Fruit fly (Drosophila melanogaster) whole organism, embryonic: ENCODE results near the gene CG42685.

Source experiments
- Asciz ChIP-seq: fragments of 200-800 bp; sonication (Bioruptor generic); optimal IDR thresholded peaks from 2 replicates; lab custom pipeline; 2017; ENCODE audit warnings: missing biosample characterization, mild to moderate bottlenecking, missing genetic modification characterization, missing genetic modification reagents
- CG10209 ChIP-seq: fragments of 200-800 bp; sonication (Bioruptor generic); optimal IDR thresholded peaks from 3 replicates; lab custom pipeline; 2017; ENCODE audit warnings: missing biosample characterization, mild to moderate bottlenecking, missing genetic modification characterization, missing genetic modification reagents
- CG11085 ChIP-seq: fragments of 200-800 bp; sonication (Bioruptor generic); IDR thresholded peaks from 2 replicates; pipeline ENCODE4 v1.3.6; 2022; ENCODE audit warnings: missing biosample characterization, missing genetic modification characterization
- CG11723 ChIP-seq: fragments of 200-800 bp; sonication (Bioruptor generic); optimal IDR thresholded peaks from 2 replicates; lab custom pipeline; 2017; ENCODE audit warnings: missing biosample characterization, mild to moderate bottlenecking, missing genetic modification characterization
- CG12299 ChIP-seq: fragments of 200-800 bp; sonication (Bioruptor generic); optimal IDR thresholded peaks from 2 replicates; lab custom pipeline; 2018; ENCODE audit warnings: missing biosample characterization, mild to moderate bottlenecking, missing genetic modification characterization
- CG14050 ChIP-seq: fragments of 200-800 bp; sonication (Bioruptor generic); IDR thresholded peaks from 3 replicates; pipeline ENCODE4 v1.3.6; 2022; ENCODE audit warnings: missing biosample characterization, missing genetic modification characterization
- CG14667 ChIP-seq: fragments of 200-800 bp; sonication (Bioruptor generic); IDR thresholded peaks from 2 replicates; pipeline ENCODE4 v1.3.6; 2022; ENCODE audit warnings: missing biosample characterization, missing genetic modification characterization
- CG15269 ChIP-seq: fragments of 200-800 bp; sonication (Bioruptor generic); optimal IDR thresholded peaks from 2 replicates; lab custom pipeline; 2018; ENCODE audit warnings: missing biosample characterization, mild to moderate bottlenecking, missing genetic modification characterization, moderate library complexity
- CG15601 ChIP-seq: fragments of 200-800 bp; sonication (Bioruptor generic); optimal IDR thresholded peaks from 3 replicates; lab custom pipeline; 2019; ENCODE audit warnings: missing biosample characterization, mild to moderate bottlenecking, missing genetic modification characterization, moderate library complexity
- CG16779 ChIP-seq: fragments of 200-800 bp; sonication (Bioruptor generic); IDR thresholded peaks from 2 replicates; pipeline ENCODE4 v1.3.6; 2022; ENCODE audit warnings: missing biosample characterization, missing genetic modification characterization
- CG2678 ChIP-seq: fragments of 200-800 bp; sonication (Bioruptor generic); optimal IDR thresholded peaks from 3 replicates; lab custom pipeline; 2019; ENCODE audit warnings: missing biosample characterization, mild to moderate bottlenecking, missing genetic modification characterization, moderate library complexity
- CG31388 ChIP-seq: fragments of 200-800 bp; sonication (Bioruptor generic); optimal IDR thresholded peaks from 2 replicates; lab custom pipeline; 2016; ENCODE audit warnings: missing biosample characterization, missing genetic modification characterization
- CG31441 ChIP-seq: fragments of 200-800 bp; sonication (Bioruptor generic); IDR thresholded peaks from 2 replicates; pipeline ENCODE4 v1.3.6; 2022; ENCODE audit warnings: missing biosample characterization, missing genetic modification characterization
- CG6175 ChIP-seq: fragments of 200-800 bp; sonication (Bioruptor generic); IDR thresholded peaks from 3 replicates; pipeline ENCODE4 v1.3.6; 2022; ENCODE audit warnings: missing biosample characterization, missing genetic modification characterization
- CG7839 ChIP-seq: fragments of 200-800 bp; sonication (Bioruptor generic); optimal IDR thresholded peaks from 3 replicates; lab custom pipeline; 2018; ENCODE audit warnings: missing biosample characterization, mild to moderate bottlenecking, missing genetic modification characterization, moderate library complexity
- CG8290 ChIP-seq, 3 experiments: fragments of 200-800 bp; sonication (Bioruptor generic); optimal IDR thresholded peaks; 2 replicates each; lab custom pipeline; 2016 to 2019; ENCODE audit warnings: missing biosample characterization in 3 of 3, missing genetic modification characterization in 3 of 3, mild to moderate bottlenecking in 2 of 3, moderate library complexity in 1 of 3
- CG8359 ChIP-seq: fragments of 200-800 bp; sonication (Bioruptor generic); optimal IDR thresholded peaks from 2 replicates; lab custom pipeline; 2017; ENCODE audit warnings: missing biosample characterization, mild to moderate bottlenecking, missing genetic modification characterization, borderline replicate concordance
- CG8765 ChIP-seq: fragments of 200-800 bp; sonication (Bioruptor generic); IDR thresholded peaks from 2 replicates; pipeline ENCODE4 v1.3.6; 2022; ENCODE audit warnings: missing biosample characterization, missing genetic modification characterization
- CG9215 ChIP-seq: fragments of 200-800 bp; sonication (Bioruptor generic); IDR thresholded peaks from 2 replicates; pipeline ENCODE4 v1.3.6; 2022; ENCODE audit warnings: missing biosample characterization, missing genetic modification characterization
- CG9932 ChIP-seq: fragments of 200-800 bp; sonication (Bioruptor generic); IDR thresholded peaks from 2 replicates; pipeline ENCODE4 v1.3.6; 2022; ENCODE audit warnings: missing biosample characterization, missing genetic modification characterization
- Chrac-16 ChIP-seq: fragments of 200-800 bp; sonication (Bioruptor generic); optimal IDR thresholded peaks from 3 replicates; lab custom pipeline; 2016; ENCODE audit warnings: missing biosample characterization, missing genetic modification characterization
- D19B ChIP-seq: fragments of 200-800 bp; sonication (Bioruptor generic); optimal IDR thresholded peaks from 2 replicates; lab custom pipeline; 2017; ENCODE audit warnings: missing biosample characterization, mild to moderate bottlenecking, missing genetic modification characterization
- Dbx ChIP-seq: fragments of 200-800 bp; sonication (Bioruptor generic); IDR thresholded peaks from 3 replicates; pipeline ENCODE4 v1.3.6; 2022; ENCODE audit warnings: missing biosample characterization, missing genetic modification characterization
- Dll ChIP-seq: fragments of 200-800 bp; sonication (Bioruptor generic); IDR thresholded peaks from 4 replicates; pipeline ENCODE4 v1.3.6; 2022; ENCODE audit warnings: missing biosample characterization, missing genetic modification characterization; ENCODE audit not compliant: partially characterized antibody
- E2f1 ChIP-seq: fragments of 200-800 bp; sonication (Bioruptor generic); IDR thresholded peaks from 2 replicates; pipeline ENCODE4 v1.3.6; 2022; ENCODE audit warnings: missing biosample characterization, missing genetic modification characterization
- Hmx ChIP-seq: fragments of 200-800 bp; sonication (Bioruptor generic); optimal IDR thresholded peaks from 2 replicates; lab custom pipeline; 2016; ENCODE audit warnings: missing biosample characterization, missing genetic modification characterization
- Hr51 ChIP-seq, 2 experiments: fragments of 200-800 bp; sonication (Bioruptor generic); optimal IDR thresholded peaks; 2 replicates in 1 of 2; 3 replicates in 1 of 2; lab custom pipeline; 2016 to 2018; ENCODE audit warnings: missing biosample characterization in 2 of 2, missing genetic modification characterization in 2 of 2, mild to moderate bottlenecking in 1 of 2, moderate library complexity in 1 of 2
- Rfx ChIP-seq: fragments of 200-800 bp; sonication (Bioruptor generic); IDR thresholded peaks from 2 replicates; pipeline ENCODE4 v1.3.6; 2022; ENCODE audit warnings: missing biosample characterization, missing genetic modification characterization
- Rx ChIP-seq: fragments of 200-800 bp; sonication (Bioruptor generic); IDR thresholded peaks from 2 replicates; pipeline ENCODE4 v1.3.6; 2022; ENCODE audit warnings: missing biosample characterization, missing genetic modification characterization
- Sox102F ChIP-seq: fragments of 200-800 bp; sonication (Bioruptor generic); optimal IDR thresholded peaks from 2 replicates; lab custom pipeline; 2018; ENCODE audit warnings: missing biosample characterization, mild to moderate bottlenecking, missing genetic modification characterization, moderate library complexity
- Trl ChIP-seq, 3 experiments: fragments of >200 bp in 2 of 3; fragments of 200-800 bp in 1 of 3; sonication (Bioruptor generic) in 1 of 3; optimal IDR thresholded peaks; 2 replicates in 1 of 3; 3 replicates in 2 of 3; lab custom pipeline; 2016 to 2017; ENCODE audit warnings: missing biosample characterization in 1 of 3, missing genetic modification characterization in 1 of 3
- ap ChIP-seq: fragments of 200-800 bp; sonication (Bioruptor generic); IDR thresholded peaks from 2 replicates; pipeline ENCODE4 v1.3.6; 2022; ENCODE audit warnings: missing biosample characterization, missing genetic modification characterization
- bigmax ChIP-seq: fragments of 200-800 bp; sonication (Bioruptor generic); optimal IDR thresholded peaks from 2 replicates; lab custom pipeline; 2018; ENCODE audit warnings: missing biosample characterization, mild to moderate bottlenecking, missing genetic modification characterization
- cas ChIP-seq: fragments of 200-800 bp; sonication (Bioruptor generic); IDR thresholded peaks from 2 replicates; pipeline ENCODE4 v1.3.6; 2022; ENCODE audit warnings: missing biosample characterization, missing genetic modification characterization
- da ChIP-seq: fragments of 200-800 bp; sonication (Bioruptor generic); optimal IDR thresholded peaks from 2 replicates; lab custom pipeline; 2016; ENCODE audit warnings: missing biosample characterization, missing genetic modification characterization
- dimm ChIP-seq: fragments of 200-800 bp; sonication (Bioruptor generic); IDR thresholded peaks from 2 replicates; pipeline ENCODE4 v1.3.6; 2022; ENCODE audit warnings: missing biosample characterization, missing genetic modification characterization
- dpn ChIP-seq, 2 experiments: fragments of 200-800 bp; sonication (Bioruptor generic); optimal IDR thresholded peaks; 3 replicates each; lab custom pipeline; 2016; ENCODE audit warnings: missing biosample characterization in 2 of 2, missing genetic modification characterization in 2 of 2
- eve ChIP-seq, 2 experiments: fragments of >200 bp; optimal IDR thresholded peaks; 2 replicates each; lab custom pipeline; 2017; ENCODE audit warnings: missing biosample characterization in 2 of 2, missing genetic modification characterization in 2 of 2
- fru ChIP-seq: fragments of >200 bp; optimal IDR thresholded peaks from 2 replicates; lab custom pipeline; 2017
- ham ChIP-seq: fragments of 200-800 bp; sonication (Bioruptor generic); IDR thresholded peaks from 2 replicates; pipeline ENCODE4 v1.3.6; 2022; ENCODE audit warnings: missing biosample characterization, missing genetic modification characterization
- knrl ChIP-seq: fragments of 200-800 bp; sonication (Bioruptor generic); IDR thresholded peaks from 3 replicates; pipeline ENCODE4 v1.3.6; 2022; ENCODE audit warnings: missing biosample characterization, missing genetic modification characterization; ENCODE audit not compliant: partially characterized antibody
- mirr ChIP-seq: fragments of 200-800 bp; sonication (Bioruptor generic); optimal IDR thresholded peaks from 3 replicates; lab custom pipeline; 2018; ENCODE audit warnings: missing biosample characterization, mild to moderate bottlenecking, missing genetic modification characterization
- nerfin-2 ChIP-seq: fragments of 200-800 bp; sonication (Bioruptor generic); IDR thresholded peaks from 2 replicates; pipeline ENCODE4 v1.3.6; 2022; ENCODE audit warnings: missing biosample characterization, missing genetic modification characterization; ENCODE audit not compliant: partially characterized antibody
- slou ChIP-seq: fragments of 200-800 bp; sonication (Bioruptor generic); optimal IDR thresholded peaks from 3 replicates; lab custom pipeline; 2016; ENCODE audit warnings: missing biosample characterization, missing genetic modification characterization
- sob ChIP-seq: fragments of 200-800 bp; sonication (Bioruptor generic); IDR thresholded peaks from 2 replicates; pipeline ENCODE4 v1.3.6; 2022; ENCODE audit warnings: missing biosample characterization, missing genetic modification characterization
- tgo ChIP-seq: fragments of 200-800 bp; sonication (Bioruptor generic); IDR thresholded peaks from 3 replicates; pipeline ENCODE4 v1.3.6; 2022; ENCODE audit warnings: missing biosample characterization, missing genetic modification characterization
- wek ChIP-seq: fragments of 200-800 bp; sonication (Bioruptor generic); optimal IDR thresholded peaks from 3 replicates; lab custom pipeline; 2018; ENCODE audit warnings: missing biosample characterization, mild to moderate bottlenecking, missing genetic modification characterization, moderate library complexity
- wor ChIP-seq: fragments of 200-800 bp; sonication (Bioruptor generic); IDR thresholded peaks from 2 replicates; pipeline ENCODE4 v1.3.6; 2022; ENCODE audit warnings: missing biosample characterization, missing genetic modification characterization

Gene CG42685

DNA sequence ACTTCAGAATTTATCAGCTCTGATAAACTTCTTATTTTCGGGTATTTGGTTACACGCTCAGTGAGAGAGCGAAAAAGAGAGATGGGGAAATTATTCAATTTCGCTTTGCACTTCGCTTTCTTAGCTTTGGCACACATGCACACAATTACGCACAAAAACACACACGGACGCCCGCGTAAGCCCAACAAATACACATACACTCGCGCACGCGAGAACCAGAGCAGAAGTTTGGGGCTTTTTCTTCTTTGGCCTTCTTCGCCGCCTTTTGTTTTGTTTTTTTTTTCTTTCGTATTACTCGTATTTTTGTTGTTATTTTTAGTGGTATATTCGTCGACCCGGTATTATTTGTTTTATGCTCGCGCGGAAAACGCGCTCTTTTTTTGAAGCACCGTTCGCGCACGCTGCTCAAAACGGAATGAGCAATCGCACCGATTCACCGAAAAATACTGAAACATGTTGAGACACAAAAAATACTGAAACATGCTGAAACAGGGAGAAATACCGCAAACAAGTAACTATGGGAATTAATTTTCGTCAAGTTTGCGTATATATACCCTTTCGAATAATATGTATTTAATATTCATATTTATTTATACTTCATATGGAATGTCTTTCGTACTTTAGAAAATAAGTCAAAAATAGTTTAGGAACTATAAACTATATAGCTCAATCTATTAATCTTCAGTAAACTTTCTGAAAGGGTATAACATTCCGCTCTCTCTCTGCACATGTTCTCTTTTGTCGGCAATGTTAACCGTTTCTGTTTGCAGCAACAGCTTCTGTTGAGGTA lies 40.9 kb downstream of the CG42685 start, which contains the start of gene osp (continued):
- peak; percentile 95 for TF ChIP-seq slou (GFP tag; lab: Kevin White, UChicago)
- peak; percentile 98 for TF ChIP-seq CG10209 (GFP tag; lab: Kevin White, UChicago)
- peak; percentile 99 for TF ChIP-seq sob
- peak; percentile 49; the same call in 1 of the 3 replicates for TF ChIP-seq knrl (GFP tag; lab: Robert Waterston, UW)
- peak; percentile 60 for TF ChIP-seq bigmax (GFP tag; lab: Kevin White, UChicago)
- TF ChIP-seq fru (lab: Kevin White, UChicago) = no peak
- peak; percentile 88 for TF ChIP-seq CG8359 (GFP tag; lab: Kevin White, UChicago)
- peak; percentile 10 for TF ChIP-seq da (GFP tag; lab: Kevin White, UChicago)
- TF ChIP-seq Dll (GFP tag; lab: Robert Waterston, UW) = peak; percentile 34; the same call in 1 of the 4 replicates
- peak; percentile 85; the same call in 1 of the 2 replicates for TF ChIP-seq ham (GFP tag; lab: Robert Waterston, UW)
- TF ChIP-seq CG31388 (GFP tag; lab: Kevin White, UChicago) = peak; percentile 96
- peak; percentile 99 for TF ChIP-seq E2f1 (GFP tag; lab: Robert Waterston, UW)
- TF ChIP-seq CG8290 (GFP tag; optimal IDR thresholded peaks at IDR 0.05; lab: Kevin White, UChicago) = peak; percentile 87
- peak; percentile 76 to 89 for TF ChIP-seq CG8290 (tag; optimal IDR thresholded peaks at IDR 0.05; lab: Kevin White, UChicago)
- TF ChIP-seq D19B (GFP tag; lab: Kevin White, UChicago) = peak; percentile 92
- peak; percentile 80 to 99 for TF ChIP-seq Hr51 (GFP tag; optimal IDR thresholded peaks at IDR 0.05; lab: Kevin White, UChicago)
- TF ChIP-seq dpn (GFP tag; optimal IDR thresholded peaks at IDR 0.05; lab: Kevin White, UChicago) = peak; percentile 75 to 98
- TF ChIP-seq CG8765 = peak; percentile 88
- peak; percentile 95 for TF ChIP-seq CG6175 (GFP tag; lab: Robert Waterston, UW)
- TF ChIP-seq tgo (GFP tag; lab: Robert Waterston, UW) = peak; percentile 99
- peak; percentile 98 for TF ChIP-seq CG15601 (tag; lab: Kevin White, UChicago)
- TF ChIP-seq CG11723 = peak; percentile 90
- TF ChIP-seq Dbx (GFP tag; lab: Robert Waterston, UW) = peak; percentile 99
- peak; percentile 99 for TF ChIP-seq Rfx (GFP tag; lab: Robert Waterston, UW)
- TF ChIP-seq Chrac-16 (GFP tag; lab: Kevin White, UChicago) = peak; percentile 96
- peak; percentile 97 for TF ChIP-seq wor (GFP tag; lab: Robert Waterston, UW)
- peak; percentile 98 for TF ChIP-seq CG12299 (tag; lab: Kevin White, UChicago)
- peak; percentile 84 for TF ChIP-seq wek (GFP tag; lab: Kevin White, UChicago)
- peak; percentile 98 for TF ChIP-seq CG14050 (GFP tag; lab: Robert Waterston, UW)
- peak; percentile 91 for TF ChIP-seq mirr (GFP tag; lab: Kevin White, UChicago)
- peak; percentile 99 for TF ChIP-seq CG15269 (tag; lab: Kevin White, UChicago)
- peak; percentile 99 for TF ChIP-seq CG31441
- TF ChIP-seq Trl (optimal IDR thresholded peaks at IDR 0.05; lab: Kevin White, UChicago) = peak; percentile 67 to 73
- TF ChIP-seq Trl (GFP tag; optimal IDR thresholded peaks at IDR 0.05; lab: Kevin White, UChicago) = no peak
- peak; percentile 96 for TF ChIP-seq dimm (GFP tag; lab: Robert Waterston, UW)
- peak; percentile 100 for TF ChIP-seq CG7839 (tag; lab: Kevin White, UChicago)
- peak; percentile 99 for TF ChIP-seq ap (GFP tag; lab: Robert Waterston, UW)
- peak; percentile 98 for TF ChIP-seq CG14667 (GFP tag; lab: Robert Waterston, UW)
- TF ChIP-seq CG9932 (GFP tag; lab: Robert Waterston, UW) = peak; percentile 98
- peak in 1 of 2 experiments; percentile 95 for TF ChIP-seq eve (GFP tag; optimal IDR thresholded peaks at IDR 0.05; lab: Kevin White, UChicago)
- peak; percentile 99 for TF ChIP-seq Sox102F
- TF ChIP-seq CG9215 (GFP tag; lab: Robert Waterston, UW) = peak; percentile 95
- peak; percentile 100 for TF ChIP-seq CG2678 (tag; lab: Kevin White, UChicago)
- peak; percentile 52 for TF ChIP-seq nerfin-2 (GFP tag; lab: Robert Waterston, UW)
- peak; percentile 96 for TF ChIP-seq cas (GFP tag; lab: Robert Waterston, UW)
- peak; percentile 98 for TF ChIP-seq Asciz
- peak; percentile 95 for TF ChIP-seq CG11085 (GFP tag; lab: Robert Waterston, UW)
- TF ChIP-seq Hmx (GFP tag; lab: Kevin White, UChicago) = peak; percentile 58
- peak; percentile 95 for TF ChIP-seq Rx
- TF ChIP-seq CG16779 = peak; percentile 94
